Fruit fly (Drosophila melanogaster): ENCODE measurements around the gene Nepl5.

dm6 chr2L:6339010-6339897 is 41.8 kb upstream of the Nepl5 start:
- TF ChIP-seq CG4854 (GFP tag; optimal IDR thresholded peaks at IDR 0.05): no peak
- TF ChIP-seq Nf-YC (tag; optimal IDR thresholded peaks at IDR 0.05): peak; percentile 2
- no peak for TF ChIP-seq Lpt (GFP tag; optimal IDR thresholded peaks at IDR 0.05)
- TF ChIP-seq B-H2 (GFP tag; optimal IDR thresholded peaks at IDR 0.05): no peak
- no peak for TF ChIP-seq corto (GFP tag; optimal IDR thresholded peaks at IDR 0.05)
- no peak for TF ChIP-seq ken (GFP tag; IDR thresholded peaks at IDR 0.05)

All from whole organism, embryonic.